Worm (Caenorhabditis elegans) whole organism, L4 larva: Measurements from ENCODE around the gene F16G10.11.

Experiments used
- ces-1 ChIP-seq: fragments of 150-350 bp; sonication (generic microtip); optimal IDR thresholded peaks from 4 replicates; lab custom pipeline; 2014; ENCODE audit warnings: missing biosample characterization, missing genetic modification reagents, missing genetic modification characterization
- fos-1 ChIP-seq: fragments of 150-350 bp; optimal IDR thresholded peaks from 2 replicates; lab custom pipeline; 2014; ENCODE audit warnings: missing biosample characterization, missing genetic modification characterization
- lin-29 ChIP-seq: fragments of 200-800 bp; sonication (Bioruptor generic); IDR thresholded peaks from 2 replicates; pipeline ENCODE4 v1.3.6; 2022; ENCODE audit warnings: missing genetic modification reagents, missing genetic modification characterization, missing compliant biosample characterization
- mxl-2 ChIP-seq: fragments of 200-800 bp; sonication (Bioruptor generic); conservative IDR thresholded peaks from 2 replicates; pipeline ENCODE4 v1.3.6; 2022; ENCODE audit warnings: missing genetic modification reagents, missing genetic modification characterization, missing compliant biosample characterization
- nhr-11 ChIP-seq: fragments of 150-350 bp; optimal IDR thresholded peaks from 2 replicates; lab custom pipeline; 2014; ENCODE audit warnings: missing biosample characterization, missing genetic modification characterization
- nhr-41 ChIP-seq: fragments of 200-800 bp; sonication (Bioruptor generic); IDR thresholded peaks from 2 replicates; pipeline ENCODE4 v1.3.6; 2022; ENCODE audit warnings: missing genetic modification reagents, missing genetic modification characterization, missing compliant biosample characterization
- unc-130 ChIP-seq: sonication (generic microtip); optimal IDR thresholded peaks from 2 replicates; lab custom pipeline; 2016; ENCODE audit warnings: missing genetic modification reagents, missing genetic modification characterization, missing compliant biosample characterization
- unc-62 ChIP-seq, 3 experiments: fragments of 150-350 bp in 1 of 3; sonication (generic microtip); optimal IDR thresholded peaks in 2 of 3; peaks in 1 of 3; 1 replicate in 1 of 3; 2 replicates in 2 of 3; lab custom pipeline; 2014 to 2017; ENCODE audit warnings: missing biosample characterization in 3 of 3, missing genetic modification characterization in 3 of 3, missing genetic modification reagents in 3 of 3, missing genotype in 1 of 3
- zfp-3 ChIP-seq: fragments of 200-800 bp; sonication (Bioruptor generic); conservative IDR thresholded peaks from 2 replicates; pipeline ENCODE4 v1.3.6; 2022; ENCODE audit warnings: missing genetic modification reagents, missing genetic modification characterization, missing compliant biosample characterization

DNA sequence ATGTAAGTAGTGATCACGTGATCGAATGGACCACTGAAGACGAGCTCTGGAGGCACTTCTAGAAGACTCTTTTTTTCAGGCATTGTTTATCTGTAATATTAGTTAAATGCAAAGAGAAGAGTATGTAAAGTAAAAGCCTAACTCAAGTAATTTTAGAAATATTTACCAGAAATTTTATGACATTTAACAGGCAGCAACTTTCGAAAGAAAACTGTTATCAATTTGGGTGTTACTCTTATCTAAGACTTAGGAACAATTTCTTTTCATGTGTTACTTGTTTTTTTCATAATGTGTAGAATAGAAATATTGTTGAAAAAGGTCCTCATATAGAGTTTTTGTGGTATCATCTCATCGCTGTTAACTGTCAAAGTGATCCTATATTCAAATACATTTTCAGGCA lies 24.2 kb upstream of the F16G10.11 start, which contains the start of the genes F42G2.5 and F42G2.7:
- TF ChIP-seq fos-1 (tag; lab: Kevin White, UChicago) (no peak), unc-130 (GFP tag; lab: Kevin White, UChicago) (no peak), mxl-2 (GFP tag; lab: Robert Waterston, UW) (no peak), zfp-3 (no peak), unc-62 (GFP tag; optimal IDR thresholded peaks at IDR 0.05 in 1 of 2; lab: Kevin White, UChicago) (no peak), unc-62 (tag; optimal IDR thresholded peaks at IDR 0.05; lab: Kevin White, UChicago) (no peak), ces-1 (no peak), nhr-11 (tag; lab: Kevin White, UChicago) (no peak), nhr-41 (GFP tag; lab: Robert Waterston, UW) (no peak), lin-29 (no peak)
